Fruit fly (Drosophila melanogaster) whole organism, embryonic: ENCODE measurements around the gene stg.

Experiments
- BEAF-32 ChIP-seq: fragments of 200-800 bp; sonication (Bioruptor generic); optimal IDR thresholded peaks from 3 replicates; lab custom pipeline; 2017; ENCODE audit warnings: missing biosample characterization, missing genetic modification characterization, mild to moderate bottlenecking, moderate library complexity, missing genetic modification reagents
- C15 ChIP-seq: fragments of 200-800 bp; sonication (Bioruptor generic); IDR thresholded peaks from 3 replicates; pipeline ENCODE4 v1.3.6; 2022; ENCODE audit warnings: missing biosample characterization, missing genetic modification characterization
- CG10431 ChIP-seq: fragments of 200-800 bp; sonication (Bioruptor generic); optimal IDR thresholded peaks from 3 replicates; lab custom pipeline; 2018; ENCODE audit warnings: missing biosample characterization, mild to moderate bottlenecking, missing genetic modification characterization
- CG11085 ChIP-seq: fragments of 200-800 bp; sonication (Bioruptor generic); IDR thresholded peaks from 2 replicates; pipeline ENCODE4 v1.3.6; 2022; ENCODE audit warnings: missing biosample characterization, missing genetic modification characterization
- CG12104 ChIP-seq: fragments of 200-800 bp; sonication (Bioruptor generic); optimal IDR thresholded peaks from 3 replicates; lab custom pipeline; 2016; ENCODE audit warnings: missing biosample characterization, missing genetic modification characterization
- CG13296 ChIP-seq: fragments of 200-800 bp; sonication (Bioruptor generic); optimal IDR thresholded peaks from 3 replicates; lab custom pipeline; 2018; ENCODE audit warnings: missing biosample characterization, mild to moderate bottlenecking, missing genetic modification characterization
- CG13624 ChIP-seq: fragments of 200-800 bp; sonication (Bioruptor generic); optimal IDR thresholded peaks from 2 replicates; lab custom pipeline; 2016; ENCODE audit warnings: missing biosample characterization, missing genetic modification characterization
- CG13775 ChIP-seq: fragments of 200-800 bp; sonication (Bioruptor generic); optimal IDR thresholded peaks from 3 replicates; lab custom pipeline; 2017; ENCODE audit warnings: missing biosample characterization, mild to moderate bottlenecking, missing genetic modification characterization
- CG16779 ChIP-seq: fragments of 200-800 bp; sonication (Bioruptor generic); IDR thresholded peaks from 2 replicates; pipeline ENCODE4 v1.3.6; 2022; ENCODE audit warnings: missing biosample characterization, missing genetic modification characterization
- CG17612 ChIP-seq: fragments of 200-800 bp; sonication (Bioruptor generic); IDR thresholded peaks from 2 replicates; pipeline ENCODE4 v1.3.6; 2022; ENCODE audit warnings: missing biosample characterization, missing genetic modification characterization
- CG18619 ChIP-seq: fragments of 200-800 bp; sonication (Bioruptor generic); optimal IDR thresholded peaks from 3 replicates; lab custom pipeline; 2017; ENCODE audit warnings: missing biosample characterization, mild to moderate bottlenecking, missing genetic modification characterization
- CG2875 ChIP-seq: fragments of 200-800 bp; sonication (Bioruptor generic); optimal IDR thresholded peaks from 2 replicates; lab custom pipeline; 2017; ENCODE audit warnings: missing biosample characterization, mild to moderate bottlenecking, missing genetic modification characterization, missing genetic modification reagents
- CG31224 ChIP-seq: fragments of 200-800 bp; sonication (Bioruptor generic); IDR thresholded peaks from 2 replicates; pipeline ENCODE4 v1.3.6; 2022; ENCODE audit warnings: missing biosample characterization, missing genetic modification characterization
- CG32772 ChIP-seq: fragments of 200-800 bp; sonication (Bioruptor generic); IDR thresholded peaks from 2 replicates; pipeline ENCODE4 v1.3.6; 2022; ENCODE audit warnings: missing biosample characterization, missing genetic modification characterization
- CG3847 ChIP-seq: fragments of 200-800 bp; sonication (Bioruptor generic); IDR thresholded peaks from 2 replicates; pipeline ENCODE4 v1.3.6; 2022; ENCODE audit warnings: missing biosample characterization, missing genetic modification characterization
- CG43689 ChIP-seq: fragments of 200-800 bp; sonication (Bioruptor generic); IDR thresholded peaks from 2 replicates; pipeline ENCODE4 v1.3.6; 2022; ENCODE audit warnings: missing biosample characterization, missing genetic modification characterization
- CG5953 ChIP-seq: fragments of 200-800 bp; sonication (Bioruptor generic); IDR thresholded peaks from 2 replicates; pipeline ENCODE4 v1.3.6; 2022; ENCODE audit warnings: missing biosample characterization, missing genetic modification characterization
- CG7372 ChIP-seq: fragments of 200-800 bp; sonication (Bioruptor generic); IDR thresholded peaks from 2 replicates; pipeline ENCODE4 v1.3.6; 2022; ENCODE audit warnings: missing biosample characterization, missing genetic modification characterization
- CG8765 ChIP-seq: fragments of 200-800 bp; sonication (Bioruptor generic); IDR thresholded peaks from 2 replicates; pipeline ENCODE4 v1.3.6; 2022; ENCODE audit warnings: missing biosample characterization, missing genetic modification characterization
- CG8944 ChIP-seq: fragments of 200-800 bp; sonication (Bioruptor generic); optimal IDR thresholded peaks from 3 replicates; lab custom pipeline; 2016; ENCODE audit warnings: missing biosample characterization, missing genetic modification characterization
- CG9932 ChIP-seq: fragments of 200-800 bp; sonication (Bioruptor generic); IDR thresholded peaks from 2 replicates; pipeline ENCODE4 v1.3.6; 2022; ENCODE audit warnings: missing biosample characterization, missing genetic modification characterization
- Camta ChIP-seq: fragments of 200-800 bp; sonication (Bioruptor generic); optimal IDR thresholded peaks from 2 replicates; lab custom pipeline; 2016; ENCODE audit warnings: missing biosample characterization, missing genetic modification characterization
- CoRest ChIP-seq: fragments of 200-800 bp; sonication (Bioruptor generic); optimal IDR thresholded peaks from 3 replicates; lab custom pipeline; 2018; ENCODE audit warnings: missing biosample characterization, mild to moderate bottlenecking, missing genetic modification characterization, moderate library complexity
- Fer1 ChIP-seq: fragments of 200-800 bp; sonication (Bioruptor generic); optimal IDR thresholded peaks from 2 replicates; lab custom pipeline; 2017; ENCODE audit warnings: missing biosample characterization, mild to moderate bottlenecking, missing genetic modification characterization
- Gsc ChIP-seq: fragments of 200-800 bp; sonication (Bioruptor generic); IDR thresholded peaks from 2 replicates; pipeline ENCODE4 v1.3.6; 2022; ENCODE audit warnings: missing biosample characterization, missing genetic modification characterization
- H15 ChIP-seq: fragments of 200-800 bp; sonication (Bioruptor generic); IDR thresholded peaks from 3 replicates; pipeline ENCODE4 v1.3.6; 2022; ENCODE audit warnings: missing biosample characterization, missing genetic modification characterization
- HLHmδ ChIP-seq: fragments of 200-800 bp; sonication (Bioruptor generic); optimal IDR thresholded peaks from 2 replicates; lab custom pipeline; 2018; ENCODE audit warnings: missing biosample characterization, mild to moderate bottlenecking, missing genetic modification characterization, moderate library complexity
- Hmx ChIP-seq: fragments of 200-800 bp; sonication (Bioruptor generic); optimal IDR thresholded peaks from 2 replicates; lab custom pipeline; 2016; ENCODE audit warnings: missing biosample characterization, missing genetic modification characterization
- Nf-YA ChIP-seq: fragments of 200-800 bp; sonication (Bioruptor generic); IDR thresholded peaks from 2 replicates; pipeline ENCODE4 v1.3.6; 2022; ENCODE audit warnings: missing biosample characterization, missing genetic modification characterization
- Nf-YB ChIP-seq: fragments of 200-800 bp; sonication (Bioruptor generic); optimal IDR thresholded peaks from 3 replicates; lab custom pipeline; 2019; ENCODE audit warnings: missing biosample characterization, mild to moderate bottlenecking, missing genetic modification characterization, moderate library complexity
- Pdp1 ChIP-seq, 2 experiments: fragments of 200-800 bp; sonication (Bioruptor generic); optimal IDR thresholded peaks; 3 replicates each; lab custom pipeline; 2016; ENCODE audit warnings: missing biosample characterization in 2 of 2, missing genetic modification characterization in 2 of 2, mild to moderate bottlenecking in 1 of 2, moderate library complexity in 1 of 2
- Vsx1 ChIP-seq: fragments of 200-800 bp; sonication (Bioruptor generic); optimal IDR thresholded peaks from 2 replicates; lab custom pipeline; 2017; ENCODE audit warnings: missing biosample characterization, mild to moderate bottlenecking, missing genetic modification characterization, missing genetic modification reagents
- aop ChIP-seq: fragments of 200-800 bp; sonication (Bioruptor generic); IDR thresholded peaks from 2 replicates; pipeline ENCODE4 v1.3.6; 2022; ENCODE audit warnings: missing biosample characterization, missing genetic modification characterization
- bowl ChIP-seq: fragments of 200-800 bp; sonication (Bioruptor generic); IDR thresholded peaks from 2 replicates; pipeline ENCODE4 v1.3.6; 2022; ENCODE audit warnings: missing biosample characterization, missing genetic modification characterization
- cad ChIP-seq: fragments of >200 bp; optimal IDR thresholded peaks from 2 replicates; lab custom pipeline; 2017; ENCODE audit warnings: missing biosample characterization, missing genetic modification characterization
- cas ChIP-seq: fragments of 200-800 bp; sonication (Bioruptor generic); IDR thresholded peaks from 2 replicates; pipeline ENCODE4 v1.3.6; 2022; ENCODE audit warnings: missing biosample characterization, missing genetic modification characterization
- crc ChIP-seq: fragments of 200-800 bp; sonication (Bioruptor generic); optimal IDR thresholded peaks from 2 replicates; lab custom pipeline; 2016; ENCODE audit warnings: missing biosample characterization, missing genetic modification characterization
- dmrt11E ChIP-seq: fragments of 200-800 bp; sonication (Bioruptor generic); optimal IDR thresholded peaks from 3 replicates; lab custom pipeline; 2018; ENCODE audit warnings: missing biosample characterization, mild to moderate bottlenecking, missing genetic modification characterization, moderate library complexity
- dmrt99B ChIP-seq: fragments of 200-800 bp; sonication (Bioruptor generic); optimal IDR thresholded peaks from 2 replicates; lab custom pipeline; 2018; ENCODE audit warnings: missing biosample characterization, mild to moderate bottlenecking, missing genetic modification characterization, moderate library complexity
- fd96Cb ChIP-seq: fragments of 200-800 bp; sonication (Bioruptor generic); optimal IDR thresholded peaks from 2 replicates; lab custom pipeline; 2018; ENCODE audit warnings: missing biosample characterization, mild to moderate bottlenecking, missing genetic modification characterization, moderate library complexity
- jing ChIP-seq: fragments of 200-800 bp; sonication (Bioruptor generic); optimal IDR thresholded peaks from 2 replicates; lab custom pipeline; 2018; ENCODE audit warnings: missing biosample characterization, mild to moderate bottlenecking, missing genetic modification characterization
- kay ChIP-seq: fragments of 200-800 bp; sonication (Bioruptor generic); optimal IDR thresholded peaks from 2 replicates; lab custom pipeline; 2016; ENCODE audit warnings: missing biosample characterization, missing genetic modification characterization
- pnt ChIP-seq: fragments of 200-800 bp; sonication (Bioruptor generic); optimal IDR thresholded peaks from 3 replicates; lab custom pipeline; 2016; ENCODE audit warnings: missing biosample characterization, missing genetic modification characterization
- schlank ChIP-seq: fragments of 200-800 bp; sonication (Bioruptor generic); optimal IDR thresholded peaks from 2 replicates; lab custom pipeline; 2018; ENCODE audit warnings: missing biosample characterization, mild to moderate bottlenecking, missing genetic modification characterization
- seq ChIP-seq: fragments of 200-800 bp; sonication (Bioruptor generic); IDR thresholded peaks from 2 replicates; pipeline ENCODE4 v1.3.6; 2022; ENCODE audit warnings: missing biosample characterization, missing genetic modification characterization
- slbo ChIP-seq: fragments of 200-800 bp; sonication (Bioruptor generic); IDR thresholded peaks from 2 replicates; pipeline ENCODE4 v1.3.6; 2022; ENCODE audit warnings: missing biosample characterization, missing genetic modification characterization
- stc ChIP-seq: fragments of 200-800 bp; sonication (Bioruptor generic); IDR thresholded peaks from 2 replicates; pipeline ENCODE4 v1.3.6; 2022; ENCODE audit warnings: missing biosample characterization, missing genetic modification characterization
- sug ChIP-seq: fragments of 200-800 bp; optimal IDR thresholded peaks from 2 replicates; lab custom pipeline; 2019; ENCODE audit warnings: missing biosample characterization, mild to moderate bottlenecking, missing genetic modification characterization, moderate library complexity
- tna ChIP-seq: fragments of 200-800 bp; sonication (Bioruptor generic); IDR thresholded peaks from 2 replicates; pipeline ENCODE4 v1.3.6; 2022; ENCODE audit warnings: missing biosample characterization, missing genetic modification characterization; ENCODE audit not compliant: partially characterized antibody
- trh ChIP-seq: fragments of 200-800 bp; sonication (Bioruptor generic); optimal IDR thresholded peaks from 2 replicates; lab custom pipeline; 2016; ENCODE audit warnings: missing biosample characterization, missing genetic modification characterization
- wek ChIP-seq: fragments of 200-800 bp; sonication (Bioruptor generic); optimal IDR thresholded peaks from 3 replicates; lab custom pipeline; 2018; ENCODE audit warnings: missing biosample characterization, mild to moderate bottlenecking, missing genetic modification characterization, moderate library complexity
- wor ChIP-seq: fragments of 200-800 bp; sonication (Bioruptor generic); IDR thresholded peaks from 2 replicates; pipeline ENCODE4 v1.3.6; 2022; ENCODE audit warnings: missing biosample characterization, missing genetic modification characterization

stg gene

DNA sequence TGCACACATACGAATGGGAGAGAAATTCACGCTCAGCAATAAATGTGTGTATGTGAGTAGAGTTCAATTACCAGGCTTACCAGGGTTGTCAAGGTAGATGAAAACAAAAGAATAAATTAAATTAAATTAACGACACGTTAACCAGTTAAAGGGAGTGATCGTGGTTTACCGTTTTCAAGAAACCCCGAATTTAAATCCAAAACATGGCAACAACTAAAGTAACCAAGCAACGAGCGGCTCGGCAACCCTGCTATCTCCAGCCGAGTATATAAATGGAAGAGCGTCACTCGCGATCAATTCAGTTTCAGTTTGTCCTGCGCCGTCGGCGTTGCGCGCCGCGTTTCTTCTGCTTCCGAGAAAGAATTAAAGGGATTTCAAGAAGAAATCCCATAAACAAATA lies 41.3 kb downstream of the stg start (continued):
- peak; percentile 99 for TF ChIP-seq seq (GFP tag; lab: Robert Waterston, UW)
- peak; percentile 98 for TF ChIP-seq CG17612
- peak; percentile 98 for TF ChIP-seq CG10431
- peak; percentile 98 for TF ChIP-seq aop (GFP tag; lab: Robert Waterston, UW)
- TF ChIP-seq fd96Cb (tag; lab: Kevin White, UChicago) = peak; percentile 99
- peak; percentile 99 for TF ChIP-seq CG5953 (GFP tag; lab: Robert Waterston, UW)
- TF ChIP-seq CG12104 (GFP tag; lab: Kevin White, UChicago) = peak; percentile 99
- peak; percentile 99 for TF ChIP-seq CG13775 (GFP tag; lab: Kevin White, UChicago)
- TF ChIP-seq Hmx = peak; percentile 96
- TF ChIP-seq HLHmδ (GFP tag; lab: Kevin White, UChicago) = no peak
- TF ChIP-seq dmrt11E = peak; percentile 100
- peak; percentile 99 for TF ChIP-seq CG2875 (GFP tag; lab: Kevin White, UChicago)
- TF ChIP-seq CG16779 (GFP tag; lab: Robert Waterston, UW) = peak; percentile 99
- TF ChIP-seq pnt = peak; percentile 98
- TF ChIP-seq CG7372 = peak; percentile 99
- TF ChIP-seq CG3847 (GFP tag; lab: Robert Waterston, UW) = peak; percentile 99
- peak; percentile 99 for TF ChIP-seq CoRest (tag; lab: Kevin White, UChicago)
- TF ChIP-seq Camta = peak; percentile 99
- TF ChIP-seq CG18619 (GFP tag; lab: Kevin White, UChicago) = peak; percentile 99
- TF ChIP-seq Fer1 (GFP tag; lab: Kevin White, UChicago) = peak; percentile 99
- peak; percentile 99 for TF ChIP-seq CG9932
- TF ChIP-seq CG13624 (GFP tag; lab: Kevin White, UChicago) = peak; percentile 99
- peak; percentile 99 for TF ChIP-seq cas (GFP tag; lab: Robert Waterston, UW)
- peak; percentile 96 for TF ChIP-seq wek
- TF ChIP-seq CG43689 = peak; percentile 98
- TF ChIP-seq CG32772 (GFP tag; lab: Robert Waterston, UW) = peak; percentile 99
- TF ChIP-seq Nf-YA (GFP tag; lab: Robert Waterston, UW) = peak; percentile 99
- peak; percentile 99 for TF ChIP-seq dmrt99B (tag; lab: Kevin White, UChicago)
- peak; percentile 97 for TF ChIP-seq wor (GFP tag; lab: Robert Waterston, UW)
- peak; percentile 91 for TF ChIP-seq Nf-YB (GFP tag; lab: Kevin White, UChicago)
- peak; percentile 98 for TF ChIP-seq C15 (GFP tag; lab: Robert Waterston, UW)
- TF ChIP-seq schlank (tag; lab: Kevin White, UChicago) = peak; percentile 98
- peak; percentile 99 for TF ChIP-seq CG8765 (GFP tag; lab: Robert Waterston, UW)
- TF ChIP-seq BEAF-32 (GFP tag; lab: Kevin White, UChicago) = peak; percentile 42
- TF ChIP-seq tna (GFP tag; lab: Robert Waterston, UW) = peak; percentile 45; the same call in 1 of the 2 replicates
- peak; percentile 96 for TF ChIP-seq CG11085 (GFP tag; lab: Robert Waterston, UW)
- peak; percentile 36 for TF ChIP-seq cad (GFP tag; lab: Kevin White, UChicago)
- TF ChIP-seq sug (tag; lab: Kevin White, UChicago) = peak; percentile 98
- TF ChIP-seq slbo (GFP tag; lab: Robert Waterston, UW) = peak; percentile 99
- TF ChIP-seq Pdp1 (GFP tag; optimal IDR thresholded peaks at IDR 0.05; lab: Kevin White, UChicago) = peak; percentile 99
- peak; percentile 97 for TF ChIP-seq kay (GFP tag; lab: Kevin White, UChicago)
- peak; percentile 99 for TF ChIP-seq stc (GFP tag; lab: Robert Waterston, UW)
- peak; percentile 99 for TF ChIP-seq H15 (GFP tag; lab: Robert Waterston, UW)
- peak; percentile 98 for TF ChIP-seq CG8944
- TF ChIP-seq Vsx1 (GFP tag; lab: Kevin White, UChicago) = peak; percentile 98
- peak; percentile 97 for TF ChIP-seq Gsc
- peak; percentile 96 for TF ChIP-seq CG31224 (GFP tag; lab: Robert Waterston, UW)
- TF ChIP-seq CG13296 = peak; percentile 99
- peak; percentile 99 for TF ChIP-seq bowl
- TF ChIP-seq jing = peak; percentile 98
- peak; percentile 99 for TF ChIP-seq crc (GFP tag; lab: Kevin White, UChicago)
- peak; percentile 98 for TF ChIP-seq trh (GFP tag; lab: Kevin White, UChicago)
